Fruit fly (Drosophila melanogaster) whole organism, adult: Measurements from ENCODE around the gene Hsc70-3.
"Not testable (repeated sequence)": the region's sequence is repeated elsewhere in the genome, so short reads cannot be mapped to it uniquely, and the experiment has no call there.

ENCODE experiments used
- CG11617 ChIP-seq: fragments of 200-800 bp; sonication (Bioruptor generic); optimal IDR thresholded peaks from 2 replicates; lab custom pipeline; 2017; ENCODE audit warnings: mild to moderate bottlenecking, missing biosample characterization, missing genetic modification reagents, missing genetic modification characterization
- CG12768 ChIP-seq: fragments of 200-800 bp; sonication (Bioruptor generic); optimal IDR thresholded peaks from 2 replicates; lab custom pipeline; 2017; ENCODE audit warnings: missing biosample characterization, missing genetic modification characterization, mild to moderate bottlenecking, moderate library complexity, missing genetic modification reagents
- CG14711 ChIP-seq: fragments of 200-800 bp; sonication (Bioruptor generic); optimal IDR thresholded peaks from 2 replicates; lab custom pipeline; 2018; ENCODE audit warnings: missing biosample characterization, mild to moderate bottlenecking, missing genetic modification characterization, moderate library complexity
- CG1620 ChIP-seq: fragments of 200-800 bp; sonication (Bioruptor generic); optimal IDR thresholded peaks from 2 replicates; lab custom pipeline; 2016; ENCODE audit warnings: missing biosample characterization, missing genetic modification characterization
- CG33017 ChIP-seq: fragments of 200-800 bp; sonication (Bioruptor generic); optimal IDR thresholded peaks from 2 replicates; lab custom pipeline; 2018; ENCODE audit warnings: missing biosample characterization, mild to moderate bottlenecking, missing genetic modification characterization, moderate library complexity
- CG5204 ChIP-seq: fragments of 200-800 bp; sonication (Bioruptor generic); optimal IDR thresholded peaks from 2 replicates; lab custom pipeline; 2016; ENCODE audit warnings: missing biosample characterization, missing genetic modification characterization
- CG7101 ChIP-seq: fragments of 200-800 bp; sonication (Bioruptor generic); optimal IDR thresholded peaks from 2 replicates; lab custom pipeline; 2018; ENCODE audit warnings: missing biosample characterization, mild to moderate bottlenecking, missing genetic modification characterization, moderate library complexity
- Clk ChIP-seq: fragments of 200-800 bp; sonication (Bioruptor generic); optimal IDR thresholded peaks from 2 replicates; lab custom pipeline; 2017; ENCODE audit warnings: missing biosample characterization, missing genetic modification characterization
- Crg-1 ChIP-seq: fragments of 200-800 bp; sonication (Bioruptor generic); optimal IDR thresholded peaks from 2 replicates; lab custom pipeline; 2016; ENCODE audit warnings: missing biosample characterization, missing genetic modification characterization
- Hr96 ChIP-seq: fragments of 200-800 bp; sonication (Bioruptor generic); optimal IDR thresholded peaks from 2 replicates; lab custom pipeline; 2016; ENCODE audit warnings: missing biosample characterization, missing genetic modification characterization
- Mnt ChIP-seq: fragments of 200-800 bp; sonication (Bioruptor generic); optimal IDR thresholded peaks from 2 replicates; lab custom pipeline; 2016; ENCODE audit warnings: missing biosample characterization, mild to moderate bottlenecking, missing genetic modification characterization
- cic ChIP-seq: fragments of 200-800 bp; sonication (Bioruptor generic); optimal IDR thresholded peaks from 2 replicates; lab custom pipeline; 2017; ENCODE audit warnings: missing biosample characterization, mild to moderate bottlenecking, missing genetic modification characterization, moderate library complexity
- cnc ChIP-seq, 2 experiments: fragments of >200 bp; optimal IDR thresholded peaks; 2 replicates each; lab custom pipeline; 2017
- kay ChIP-seq: fragments of 200-800 bp; sonication (Bioruptor generic); peaks from one replicate; lab custom pipeline; 2016; ENCODE audit warnings: missing biosample characterization, missing genetic modification characterization, borderline replicate concordance
- ovo ChIP-seq: fragments of 200-800 bp; sonication (Bioruptor generic); optimal IDR thresholded peaks from 2 replicates; lab custom pipeline; 2016; ENCODE audit warnings: missing biosample characterization, missing genetic modification characterization
- tj ChIP-seq: fragments of 200-800 bp; sonication (Bioruptor generic); optimal IDR thresholded peaks from 3 replicates; lab custom pipeline; 2017; ENCODE audit warnings: missing biosample characterization, mild to moderate bottlenecking, missing genetic modification characterization, moderate library complexity
- toe ChIP-seq: fragments of 200-800 bp; sonication (Bioruptor generic); optimal IDR thresholded peaks from 2 replicates; lab custom pipeline; 2016; ENCODE audit warnings: missing biosample characterization, missing genetic modification characterization

The Hsc70-3 gene

DNA sequence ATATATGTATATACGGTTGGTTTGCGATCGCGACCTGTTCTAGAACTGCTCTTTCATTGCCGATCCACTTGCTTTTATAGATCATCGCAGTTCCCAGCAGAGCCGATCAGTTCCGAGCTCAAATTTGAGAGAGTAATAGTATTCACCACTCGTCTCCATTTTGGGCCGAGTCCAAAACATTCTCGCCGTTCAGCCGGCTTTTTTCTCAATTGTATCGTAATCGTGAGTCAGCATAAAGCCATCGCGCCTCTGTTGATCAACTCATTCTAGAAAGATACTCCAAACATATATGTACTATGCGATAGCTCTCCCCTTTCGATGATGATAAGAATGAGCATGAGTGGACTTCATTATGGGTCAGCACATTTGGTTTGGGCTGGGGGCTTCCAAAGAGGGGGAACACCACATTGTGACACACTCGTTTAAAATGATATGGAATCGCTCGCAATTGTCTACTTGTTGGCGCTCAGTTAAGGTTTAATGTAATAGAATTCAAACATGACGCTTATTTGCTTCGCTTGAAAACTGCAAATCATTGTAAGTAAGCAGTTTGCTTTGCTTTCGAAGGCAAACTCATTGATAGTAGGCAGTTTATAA lies 42.3 kb downstream of the Hsc70-3 start, which contains the start of gene CG9360:
CG9360 (minus strand) TSS at position 51 of the 597 bp plus-strand sequence.
- TF ChIP-seq Mnt: no peak
- peak; percentile 72 to 91 for TF ChIP-seq cnc (optimal IDR thresholded peaks at IDR 0.05; lab: Kevin White, UChicago)
- no peak for TF ChIP-seq CG33017 (tag; lab: Kevin White, UChicago)
- TF ChIP-seq Crg-1 (GFP tag; lab: Kevin White, UChicago): no peak
- no peak for TF ChIP-seq CG5204 (GFP tag; lab: Kevin White, UChicago)
- no peak for TF ChIP-seq CG7101
- no peak for TF ChIP-seq CG14711 (tag; lab: Kevin White, UChicago)
- TF ChIP-seq kay (GFP tag; lab: Kevin White, UChicago): peak; percentile 82
- peak; percentile 93 for TF ChIP-seq tj
- no peak for TF ChIP-seq CG1620 (GFP tag; lab: Kevin White, UChicago)
- TF ChIP-seq toe (GFP tag; lab: Kevin White, UChicago): no peak
- no peak for TF ChIP-seq Clk (GFP tag; lab: Kevin White, UChicago)

DNA sequence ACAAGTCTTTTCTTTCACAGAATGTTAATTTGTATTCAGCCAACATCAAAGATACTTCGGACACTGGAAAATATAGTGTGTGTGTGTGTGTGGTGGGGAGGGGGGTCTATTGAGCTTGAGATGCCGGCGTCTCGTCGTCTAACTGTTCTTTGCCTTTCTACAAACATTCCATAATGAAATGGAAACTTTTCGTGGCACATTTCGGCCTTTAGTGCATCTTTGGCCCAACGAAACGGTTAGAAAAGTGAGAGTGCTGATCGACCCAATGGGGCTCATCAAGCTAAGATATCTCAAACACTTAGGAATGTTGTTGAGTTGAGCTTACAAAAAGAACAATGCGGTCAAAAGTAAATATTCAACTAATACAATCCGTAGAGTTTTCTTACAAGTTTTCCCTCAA lies 50.0 kb downstream of the Hsc70-3 start:
- TF ChIP-seq CG12768 (GFP tag; lab: Kevin White, UChicago) (no peak), CG14711 (tag; lab: Kevin White, UChicago) (no peak), CG5204 (GFP tag; lab: Kevin White, UChicago) (no peak), CG11617 (no peak), cic (GFP tag; lab: Kevin White, UChicago) (no peak), Mnt (no peak), tj (no peak), toe (GFP tag; lab: Kevin White, UChicago) (no peak), Hr96 (GFP tag; lab: Kevin White, UChicago) (no peak), cnc (optimal IDR thresholded peaks at IDR 0.05; lab: Kevin White, UChicago) (no peak)

DNA sequence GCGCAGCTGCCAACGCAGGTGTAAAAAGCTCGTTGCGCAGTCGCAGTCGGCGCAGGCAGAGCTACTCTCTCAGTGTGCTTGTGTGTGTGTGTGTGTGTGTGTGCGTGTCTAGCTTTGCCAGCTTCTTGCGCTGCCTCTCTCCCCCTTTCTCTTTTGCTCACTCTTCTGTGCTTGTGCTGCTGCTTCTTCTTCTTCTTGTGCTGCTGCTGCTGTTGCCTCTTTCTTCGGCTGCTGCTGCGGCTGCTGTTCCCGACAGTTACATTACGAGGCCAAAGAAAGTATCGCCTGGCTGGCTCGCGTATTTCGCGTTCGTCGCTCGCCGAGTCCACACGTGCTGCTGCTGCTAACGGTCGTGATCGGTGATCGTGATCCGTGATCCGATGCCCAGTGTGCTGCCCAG lies 52.9 kb downstream of the Hsc70-3 start, which contains the start of gene m:
m (plus strand) TSS at position 301 of the 400 bp plus-strand sequence.
- not testable (repeated sequence) for TF ChIP-seq Crg-1 (GFP tag; lab: Kevin White, UChicago); ovo; CG11617
